Worm (Caenorhabditis elegans): ENCODE measurements around the gene mdt-19.

ce11 chrIII:2552382-2552781 is 45.5 kb upstream of the mdt-19 start:
- TF ChIP-seq hnd-1 (tag; optimal IDR thresholded peaks at IDR 0.05) (no peak), hmg-4 (GFP tag; optimal IDR thresholded peaks at IDR 0.05) (no peak), tra-4 (tag; optimal IDR thresholded peaks at IDR 0.05) (no peak), flt-1 (GFP tag; IDR thresholded peaks at IDR 0.05) (no peak), ama-1 (optimal IDR thresholded peaks at IDR 0.05) (no peak), B0310.2 (tag; optimal IDR thresholded peaks at IDR 0.05) (no peak), tbx-11 (GFP tag; IDR thresholded peaks at IDR 0.05) (no peak), ceh-36 (tag; optimal IDR thresholded peaks at IDR 0.05) (no peak), hmbx-1 (tag; optimal IDR thresholded peaks at IDR 0.05) (no peak), aly-1 (tag; optimal IDR thresholded peaks at IDR 0.05) (no peak), sea-1 (GFP tag; conservative IDR thresholded peaks at IDR 0.05) (no peak)
